Worm (Caenorhabditis elegans) whole organism, L3 larva: ENCODE data around the gene nspc-19.

Experiments
- ZK546.5 ChIP-seq: sonication (generic microtip); optimal IDR thresholded peaks from 2 replicates; lab custom pipeline; 2017; ENCODE audit warnings: missing biosample characterization, missing genetic modification characterization
- ceh-82 ChIP-seq: fragments of 150-350 bp; optimal IDR thresholded peaks from 2 replicates; lab custom pipeline; 2014; ENCODE audit warnings: missing biosample characterization, missing genetic modification characterization
- elt-1 ChIP-seq: fragments of 150-350 bp; optimal IDR thresholded peaks from 2 replicates; lab custom pipeline; 2014; ENCODE audit warnings: missing biosample characterization, missing genetic modification characterization
- fos-1 ChIP-seq: fragments of 150-350 bp; optimal IDR thresholded peaks from 2 replicates; lab custom pipeline; 2014; ENCODE audit warnings: missing biosample characterization, missing genetic modification characterization
- jun-1 ChIP-seq: fragments of 150-350 bp; optimal IDR thresholded peaks from 2 replicates; lab custom pipeline; 2014; ENCODE audit warnings: missing biosample characterization, missing genetic modification reagents, missing genetic modification characterization
- lin-15B ChIP-seq: fragments of 150-350 bp; optimal IDR thresholded peaks from 2 replicates; lab custom pipeline; 2014; ENCODE audit warnings: missing biosample characterization, missing genetic modification characterization
- mdl-1 ChIP-seq: fragments of 150-350 bp; optimal IDR thresholded peaks from 2 replicates; lab custom pipeline; 2014; ENCODE audit warnings: missing biosample characterization, missing genetic modification characterization
- nhr-77 ChIP-seq: fragments of 150-350 bp; optimal IDR thresholded peaks from 2 replicates; lab custom pipeline; 2014; ENCODE audit warnings: missing biosample characterization, missing genetic modification characterization
- skn-1 ChIP-seq: fragments of 150-350 bp; optimal IDR thresholded peaks from 2 replicates; lab custom pipeline; 2014; ENCODE audit warnings: missing biosample characterization, missing genetic modification characterization
- snpc-4 ChIP-seq: fragments of 150-350 bp; optimal IDR thresholded peaks from 2 replicates; lab custom pipeline; 2014; ENCODE audit warnings: missing biosample characterization, missing genetic modification characterization
- tbx-2 ChIP-seq: sonication (generic microtip); optimal IDR thresholded peaks from 2 replicates; lab custom pipeline; 2016; ENCODE audit warnings: mild to moderate bottlenecking, missing genetic modification characterization, missing compliant biosample characterization
- unc-62 ChIP-seq: fragments of 150-350 bp; sonication (generic microtip); optimal IDR thresholded peaks from 4 replicates; lab custom pipeline; 2014; ENCODE audit warnings: missing biosample characterization, missing genetic modification reagents, missing genetic modification characterization
- zag-1 ChIP-seq: fragments of 150-350 bp; optimal IDR thresholded peaks from 2 replicates; lab custom pipeline; 2014; ENCODE audit warnings: missing biosample characterization, missing genetic modification characterization
- ztf-11 ChIP-seq: fragments of 150-350 bp; optimal IDR thresholded peaks from 2 replicates; lab custom pipeline; 2014; ENCODE audit warnings: missing biosample characterization, missing genetic modification characterization

ce11 chrX:14556403-14556802 lies 27.9 kb downstream of the nspc-19 start:
- TF ChIP-seq snpc-4 (tag; lab: Kevin White, UChicago) (no peak), ztf-11 (tag; lab: Kevin White, UChicago) (no peak), nhr-77 (tag; lab: Kevin White, UChicago) (no peak), ceh-82 (no peak), fos-1 (tag; lab: Kevin White, UChicago) (no peak), skn-1 (no peak), unc-62 (no peak), elt-1 (tag; lab: Kevin White, UChicago) (no peak), tbx-2 (tag; lab: Kevin White, UChicago) (no peak), lin-15B (tag; lab: Kevin White, UChicago) (no peak), jun-1 (tag; lab: Kevin White, UChicago) (no peak), mdl-1 (no peak), ZK546.5 (no peak), zag-1 (no peak)
